Worm (Caenorhabditis elegans) whole organism, L4/young adult: ENCODE measurements around the gene F46G10.4.

ENCODE experiments used
- W03F9.2 ChIP-seq: fragments of 150-350 bp; optimal IDR thresholded peaks from 2 replicates; lab custom pipeline; 2014; ENCODE audit warnings: missing biosample characterization, missing genetic modification characterization
- dao-5 ChIP-seq: sonication (generic microtip); optimal IDR thresholded peaks from 2 replicates; lab custom pipeline; 2016; ENCODE audit warnings: missing genotype, missing genetic modification characterization, moderate library complexity, missing compliant biosample characterization
- him-1 ChIP-seq: sonication (generic microtip); optimal IDR thresholded peaks from 2 replicates; lab custom pipeline; 2016; ENCODE audit warnings: missing genotype, missing genetic modification reagents, missing genetic modification characterization, missing compliant biosample characterization

DNA sequence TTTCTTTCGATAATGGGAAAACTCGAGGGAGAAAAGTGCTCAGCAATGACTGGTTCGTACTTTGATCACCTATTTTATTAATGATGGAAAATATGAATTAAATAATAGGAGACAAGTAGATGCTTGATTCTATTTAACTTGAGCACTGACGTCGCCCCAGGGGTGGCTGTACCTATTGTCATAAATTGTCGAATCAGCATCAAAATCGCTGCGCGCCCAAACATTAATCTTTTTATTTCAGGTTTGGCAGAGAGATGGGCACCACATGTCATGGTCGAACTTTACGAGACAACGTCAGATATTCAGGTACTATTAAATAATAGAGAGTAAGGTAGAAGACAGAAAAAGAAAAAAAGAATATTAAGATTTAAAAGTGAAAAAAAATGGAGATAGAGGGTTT lies 9.5 kb upstream of the F46G10.4 start:
- no peak for TF ChIP-seq him-1 (tag; lab: Kevin White, UChicago)
- TF ChIP-seq dao-5 (tag; lab: Kevin White, UChicago), result no peak
- no peak for TF ChIP-seq W03F9.2
